Worm (Caenorhabditis elegans): ENCODE measurements around the gene srw-4.

The srw-4 gene

ce11 chrV:2899867-2900266, 11.3 kb upstream of the srw-4 start, which contains the start of gene str-46:
Gene str-46, minus strand, starts transcription at chrV:2899967.
- TF ChIP-seq snpc-4 (tag; optimal IDR thresholded peaks at IDR 0.05): no peak
- TF ChIP-seq zip-8 (tag; optimal IDR thresholded peaks at IDR 0.05): no peak
- TF ChIP-seq lin-13 (tag; optimal IDR thresholded peaks at IDR 0.05): no peak
- TF ChIP-seq tbx-8 (GFP tag; optimal IDR thresholded peaks at IDR 0.05): no peak
- no peak for TF ChIP-seq ces-1 (GFP tag; optimal IDR thresholded peaks at IDR 0.05)
- no peak for TF ChIP-seq nhr-2 (tag; optimal IDR thresholded peaks at IDR 0.05)
- no peak for TF ChIP-seq nhr-28 (tag; optimal IDR thresholded peaks at IDR 0.05)
- no peak for TF ChIP-seq nhr-76 (tag; optimal IDR thresholded peaks at IDR 0.05)
- no peak for TF ChIP-seq hlh-1 (tag; optimal IDR thresholded peaks at IDR 0.05)
- no peak for TF ChIP-seq elt-1 (tag; optimal IDR thresholded peaks at IDR 0.05; ENCODE audit: borderline replicate concordance, insufficient read depth)
- no peak for TF ChIP-seq unc-120 (tag; optimal IDR thresholded peaks at IDR 0.05; ENCODE audit: poor library complexity, severe bottlenecking)
- no peak for TF ChIP-seq elt-3 (tag; optimal IDR thresholded peaks at IDR 0.05)
- TF ChIP-seq cnd-1 (tag; optimal IDR thresholded peaks at IDR 0.05): no peak
- no peak for TF ChIP-seq lin-32 (GFP tag; optimal IDR thresholded peaks at IDR 0.05)
- TF ChIP-seq pha-4 (tag; optimal IDR thresholded peaks at IDR 0.05): no peak
- TF ChIP-seq ceh-43 (GFP tag; optimal IDR thresholded peaks at IDR 0.05): no peak
- TF ChIP-seq flh-1 (GFP tag; optimal IDR thresholded peaks at IDR 0.05): no peak
- no peak for TF ChIP-seq unc-62 (GFP tag; optimal IDR thresholded peaks at IDR 0.05)
- no peak for TF ChIP-seq unc-39 (tag; optimal IDR thresholded peaks at IDR 0.05)

ce11 chrV:2896198-2896660, 7.6 kb upstream of the srw-4 start, which contains the start of gene pals-32:
Gene pals-32, plus strand, starts transcription at chrV:2896610.
- TF ChIP-seq ceh-43 (GFP tag; optimal IDR thresholded peaks at IDR 0.05) (no peak), unc-62 (GFP tag; optimal IDR thresholded peaks at IDR 0.05) (no peak), sptf-1 (tag; optimal IDR thresholded peaks at IDR 0.05) (no peak), M03D4.4 (tag; optimal IDR thresholded peaks at IDR 0.05) (no peak), lin-32 (GFP tag; optimal IDR thresholded peaks at IDR 0.05) (no peak), ham-2 (GFP tag; optimal IDR thresholded peaks at IDR 0.05) (no peak), tbx-8 (GFP tag; optimal IDR thresholded peaks at IDR 0.05) (no peak), nhr-76 (tag; optimal IDR thresholded peaks at IDR 0.05) (no peak), elt-1 (tag; optimal IDR thresholded peaks at IDR 0.05; ENCODE audit: borderline replicate concordance, insufficient read depth) (no peak), lin-13 (tag; optimal IDR thresholded peaks at IDR 0.05) (no peak), cnd-1 (tag; optimal IDR thresholded peaks at IDR 0.05) (no peak), nhr-28 (tag; optimal IDR thresholded peaks at IDR 0.05) (no peak), hlh-1 (tag; optimal IDR thresholded peaks at IDR 0.05) (no peak), ztf-11 (tag; optimal IDR thresholded peaks at IDR 0.05) (no peak), snpc-4 (tag; optimal IDR thresholded peaks at IDR 0.05) (no peak)

ce11 chrV:2892976-2893375, 4.4 kb upstream of the srw-4 start, which contains the start of gene srh-127:
Gene srh-127, plus strand, starts transcription at chrV:2893276.
- TF ChIP-seq zip-8 (tag; optimal IDR thresholded peaks at IDR 0.05): no peak
- no peak for TF ChIP-seq nhr-28 (tag; optimal IDR thresholded peaks at IDR 0.05)
- no peak for TF ChIP-seq cnd-1 (tag; optimal IDR thresholded peaks at IDR 0.05)
- TF ChIP-seq elt-3 (tag; optimal IDR thresholded peaks at IDR 0.05): no peak
- no peak for TF ChIP-seq blmp-1 (tag; optimal IDR thresholded peaks at IDR 0.05)
- no peak for TF ChIP-seq hlh-1 (tag; optimal IDR thresholded peaks at IDR 0.05)
- no peak for TF ChIP-seq ceh-39 (tag; optimal IDR thresholded peaks at IDR 0.05)
- TF ChIP-seq nhr-237 (tag; optimal IDR thresholded peaks at IDR 0.05): no peak

ce11 chrV:2891927-2892326, 3.3 kb upstream of the srw-4 start, which contains the start of gene F37B4.15:
Gene F37B4.15, plus strand, starts transcription at chrV:2892227.
- no peak for TF ChIP-seq bed-3 (GFP tag; optimal IDR thresholded peaks at IDR 0.05)

- TF ChIP-seq lsy-2 (tag; optimal IDR thresholded peaks at IDR 0.05) (no peak), ceh-83 (GFP tag; optimal IDR thresholded peaks at IDR 0.05) (no peak), elt-1 (tag; optimal IDR thresholded peaks at IDR 0.05; ENCODE audit: borderline replicate concordance, insufficient read depth) (no peak), nhr-2 (tag; optimal IDR thresholded peaks at IDR 0.05) (no peak), ces-1 (GFP tag; optimal IDR thresholded peaks at IDR 0.05) (no peak), nhr-28 (tag; optimal IDR thresholded peaks at IDR 0.05) (no peak), blmp-1 (tag; optimal IDR thresholded peaks at IDR 0.05) (no peak), pha-4 (tag; optimal IDR thresholded peaks at IDR 0.05) (no peak), nhr-12 (tag; optimal IDR thresholded peaks at IDR 0.05) (no peak)
Observed at ce11 chrV:2888265-2888664, 316 bp downstream of the srw-4 start.
